Fruit fly (Drosophila melanogaster) whole organism, prepupa: ENCODE measurements around the gene Cpr72Eb.

Experiments
- Blimp-1 ChIP-seq: fragments of 200-800 bp; sonication (Bioruptor generic); optimal IDR thresholded peaks from 3 replicates; lab custom pipeline; 2017; ENCODE audit warnings: missing biosample characterization, missing genetic modification characterization, mild to moderate bottlenecking, moderate library complexity, missing genetic modification reagents
- CG10631 ChIP-seq: fragments of 200-800 bp; sonication (Bioruptor generic); optimal IDR thresholded peaks from 2 replicates; lab custom pipeline; 2016; ENCODE audit warnings: missing biosample characterization, missing genetic modification characterization
- CG16779 ChIP-seq: fragments of 200-800 bp; sonication (Bioruptor generic); optimal IDR thresholded peaks from 3 replicates; lab custom pipeline; 2017; ENCODE audit warnings: missing biosample characterization, mild to moderate bottlenecking, missing genetic modification characterization
- CG31627 ChIP-seq: fragments of 200-800 bp; sonication (Bioruptor generic); optimal IDR thresholded peaks from 3 replicates; lab custom pipeline; 2016; ENCODE audit warnings: missing biosample characterization, missing genetic modification characterization
- Met ChIP-seq: fragments of 200-800 bp; sonication (Bioruptor generic); optimal IDR thresholded peaks from 3 replicates; lab custom pipeline; 2016; ENCODE audit warnings: missing biosample characterization, missing genetic modification characterization
- Sox102F ChIP-seq: fragments of 200-800 bp; sonication (Bioruptor generic); optimal IDR thresholded peaks from 2 replicates; lab custom pipeline; 2016; ENCODE audit warnings: missing biosample characterization, mild to moderate bottlenecking, missing genetic modification characterization
- dac ChIP-seq: fragments of 200-800 bp; sonication (Bioruptor generic); optimal IDR thresholded peaks from 2 replicates; lab custom pipeline; 2017; ENCODE audit warnings: missing biosample characterization, mild to moderate bottlenecking, missing genetic modification characterization

- TF ChIP-seq CG31627 (GFP tag; lab: Kevin White, UChicago) (no peak), Sox102F (GFP tag; lab: Kevin White, UChicago) (no peak), Blimp-1 (GFP tag; lab: Kevin White, UChicago) (no peak), CG16779 (tag; lab: Kevin White, UChicago) (no peak), Met (GFP tag; lab: Kevin White, UChicago) (no peak), CG10631 (GFP tag; lab: Kevin White, UChicago) (no peak), dac (GFP tag; lab: Kevin White, UChicago) (no peak)
These were observed 4.8 kb downstream of the Cpr72Eb start, which contains the start of gene CG18814 for dm6 chr3L:16369526-16369925.
